Fruit fly (Drosophila melanogaster) S2 (cell line): ENCODE results near the gene CG33644.

Experiments used
- CG8478 ChIP-seq: fragments of >200 bp; optimal IDR thresholded peaks from 2 replicates; lab custom pipeline; 2018
- CTCF ChIP-seq, 2 experiments: fragments of >200 bp; optimal IDR thresholded peaks; 2 replicates each; lab custom pipeline; 2018

dm6 chr2L:13527541-13527940 is 4.3 kb upstream of the CG33644 start, which contains the start of gene CG33640:
- TF ChIP-seq CTCF (optimal IDR thresholded peaks at IDR 0.05; lab: Kevin White, UChicago) (no peak), CG8478 (lab: Kevin White, UChicago) (no peak)
